Fruit fly (Drosophila melanogaster) whole organism, embryonic: Measurements from ENCODE around the gene pont.

Experiments used
- CG13123 ChIP-seq: fragments of 200-800 bp; sonication (Bioruptor generic); optimal IDR thresholded peaks from 2 replicates; lab custom pipeline; 2016; ENCODE audit warnings: missing biosample characterization, missing genetic modification characterization
- CG14667 ChIP-seq: fragments of 200-800 bp; sonication (Bioruptor generic); IDR thresholded peaks from 2 replicates; pipeline ENCODE4 v1.3.6; 2022; ENCODE audit warnings: missing biosample characterization, missing genetic modification characterization
- CG15601 ChIP-seq: fragments of 200-800 bp; sonication (Bioruptor generic); optimal IDR thresholded peaks from 3 replicates; lab custom pipeline; 2019; ENCODE audit warnings: missing biosample characterization, mild to moderate bottlenecking, missing genetic modification characterization, moderate library complexity
- CG17186 ChIP-seq: fragments of 200-800 bp; sonication (Bioruptor generic); optimal IDR thresholded peaks from 3 replicates; lab custom pipeline; 2017; ENCODE audit warnings: missing biosample characterization, missing genetic modification reagents, missing genetic modification characterization
- CG17328 ChIP-seq: fragments of 200-800 bp; sonication (Bioruptor generic); IDR thresholded peaks from 2 replicates; pipeline ENCODE4 v1.3.6; 2022; ENCODE audit warnings: missing biosample characterization, missing genetic modification characterization
- CG18476 ChIP-seq: fragments of 200-800 bp; sonication (Bioruptor generic); optimal IDR thresholded peaks from 2 replicates; lab custom pipeline; 2016; ENCODE audit warnings: missing biosample characterization, mild to moderate bottlenecking, missing genetic modification characterization
- CG2199 ChIP-seq: fragments of 200-800 bp; sonication (Bioruptor generic); IDR thresholded peaks from 3 replicates; pipeline ENCODE4 v1.3.6; 2022; ENCODE audit warnings: missing biosample characterization, missing genetic modification characterization
- CG31441 ChIP-seq: fragments of 200-800 bp; sonication (Bioruptor generic); IDR thresholded peaks from 2 replicates; pipeline ENCODE4 v1.3.6; 2022; ENCODE audit warnings: missing biosample characterization, missing genetic modification characterization
- CG32532 ChIP-seq: fragments of 200-800 bp; sonication (Bioruptor generic); IDR thresholded peaks from 2 replicates; pipeline ENCODE4 v1.3.6; 2022; ENCODE audit warnings: missing biosample characterization, missing genetic modification characterization
- CG33557 ChIP-seq: fragments of 200-800 bp; sonication (Bioruptor generic); optimal IDR thresholded peaks from 2 replicates; lab custom pipeline; 2019; ENCODE audit warnings: missing biosample characterization, mild to moderate bottlenecking, missing genetic modification characterization, moderate library complexity
- CG7963 ChIP-seq: fragments of 200-800 bp; sonication (Bioruptor generic); IDR thresholded peaks from 3 replicates; pipeline ENCODE4 v1.3.6; 2022; ENCODE audit warnings: missing biosample characterization, missing genetic modification characterization; ENCODE audit not compliant: partially characterized antibody
- CG8281 ChIP-seq: fragments of 200-800 bp; sonication (Bioruptor generic); optimal IDR thresholded peaks from 2 replicates; lab custom pipeline; 2018; ENCODE audit warnings: missing biosample characterization, mild to moderate bottlenecking, missing genetic modification characterization, moderate library complexity
- CG8359 ChIP-seq: fragments of 200-800 bp; sonication (Bioruptor generic); optimal IDR thresholded peaks from 2 replicates; lab custom pipeline; 2017; ENCODE audit warnings: missing biosample characterization, mild to moderate bottlenecking, missing genetic modification characterization, borderline replicate concordance
- CG9797 ChIP-seq: fragments of 200-800 bp; sonication (Bioruptor generic); optimal IDR thresholded peaks from 3 replicates; lab custom pipeline; 2018; ENCODE audit warnings: missing biosample characterization, mild to moderate bottlenecking, missing genetic modification characterization
- Dip3 ChIP-seq: fragments of 200-800 bp; sonication (Bioruptor generic); optimal IDR thresholded peaks from 3 replicates; lab custom pipeline; 2016; ENCODE audit warnings: missing biosample characterization, missing genetic modification characterization
- Drgx ChIP-seq: fragments of 200-800 bp; sonication (Bioruptor generic); IDR thresholded peaks from 2 replicates; pipeline ENCODE4 v1.3.6; 2022; ENCODE audit warnings: missing biosample characterization, missing genetic modification characterization
- E2f1 ChIP-seq: fragments of 200-800 bp; sonication (Bioruptor generic); IDR thresholded peaks from 2 replicates; pipeline ENCODE4 v1.3.6; 2022; ENCODE audit warnings: missing biosample characterization, missing genetic modification characterization
- Ets65A ChIP-seq: fragments of 200-800 bp; sonication (Bioruptor generic); peaks from one replicate; lab custom pipeline; 2016; ENCODE audit warnings: missing biosample characterization, missing genetic modification characterization
- HLHmδ ChIP-seq: fragments of 200-800 bp; sonication (Bioruptor generic); optimal IDR thresholded peaks from 2 replicates; lab custom pipeline; 2018; ENCODE audit warnings: missing biosample characterization, mild to moderate bottlenecking, missing genetic modification characterization, moderate library complexity
- Hmr ChIP-seq: fragments of 200-800 bp; sonication (Bioruptor generic); optimal IDR thresholded peaks from 3 replicates; lab custom pipeline; 2017; ENCODE audit warnings: mild to moderate bottlenecking, missing biosample characterization, missing genetic modification reagents, missing genetic modification characterization
- Hr39 ChIP-seq: fragments of >200 bp; optimal IDR thresholded peaks from 2 replicates; lab custom pipeline; 2017
- Jarid2 ChIP-seq: fragments of 200-800 bp; sonication (Bioruptor generic); optimal IDR thresholded peaks from 3 replicates; lab custom pipeline; 2017; ENCODE audit warnings: mild to moderate bottlenecking, missing biosample characterization, missing genetic modification reagents, missing genetic modification characterization
- Mrtf ChIP-seq: fragments of 200-800 bp; sonication (Bioruptor generic); IDR thresholded peaks from 3 replicates; pipeline ENCODE4 v1.3.6; 2022; ENCODE audit warnings: missing biosample characterization, missing genetic modification characterization
- Opbp ChIP-seq: fragments of 200-800 bp; sonication (Bioruptor generic); IDR thresholded peaks from 3 replicates; pipeline ENCODE4 v1.3.6; 2022; ENCODE audit warnings: missing biosample characterization, missing genetic modification characterization; ENCODE audit not compliant: partially characterized antibody
- Pdp1 ChIP-seq, 2 experiments: fragments of 200-800 bp; sonication (Bioruptor generic); optimal IDR thresholded peaks; 3 replicates each; lab custom pipeline; 2016; ENCODE audit warnings: missing biosample characterization in 2 of 2, missing genetic modification characterization in 2 of 2, mild to moderate bottlenecking in 1 of 2, moderate library complexity in 1 of 2
- Sin3A ChIP-seq: fragments of >200 bp; optimal IDR thresholded peaks from 2 replicates; lab custom pipeline; 2018
- Sox102F ChIP-seq: fragments of 200-800 bp; sonication (Bioruptor generic); optimal IDR thresholded peaks from 2 replicates; lab custom pipeline; 2018; ENCODE audit warnings: missing biosample characterization, mild to moderate bottlenecking, missing genetic modification characterization, moderate library complexity
- Spps ChIP-seq: fragments of 200-800 bp; sonication (Bioruptor generic); optimal IDR thresholded peaks from 2 replicates; lab custom pipeline; 2018; ENCODE audit warnings: missing biosample characterization, mild to moderate bottlenecking, missing genetic modification characterization
- Trl ChIP-seq, 3 experiments: fragments of >200 bp in 2 of 3; fragments of 200-800 bp in 1 of 3; sonication (Bioruptor generic) in 1 of 3; optimal IDR thresholded peaks; 2 replicates in 1 of 3; 3 replicates in 2 of 3; lab custom pipeline; 2016 to 2017; ENCODE audit warnings: missing biosample characterization in 1 of 3, missing genetic modification characterization in 1 of 3
- cas ChIP-seq: fragments of 200-800 bp; sonication (Bioruptor generic); IDR thresholded peaks from 2 replicates; pipeline ENCODE4 v1.3.6; 2022; ENCODE audit warnings: missing biosample characterization, missing genetic modification characterization
- cg ChIP-seq: fragments of 200-800 bp; sonication (Bioruptor generic); optimal IDR thresholded peaks from 3 replicates; lab custom pipeline; 2019; ENCODE audit warnings: missing biosample characterization, mild to moderate bottlenecking, missing genetic modification characterization, moderate library complexity
- chinmo ChIP-seq: fragments of 200-800 bp; sonication (Bioruptor generic); IDR thresholded peaks from 4 replicates; pipeline ENCODE4 v1.3.6; 2022; ENCODE audit warnings: missing biosample characterization, missing genetic modification characterization; ENCODE audit not compliant: partially characterized antibody
- dysf ChIP-seq: fragments of 200-800 bp; sonication (Bioruptor generic); IDR thresholded peaks from 3 replicates; pipeline ENCODE4 v1.3.6; 2022; ENCODE audit warnings: missing biosample characterization, missing genetic modification characterization
- exex ChIP-seq: fragments of 200-800 bp; sonication (Bioruptor generic); optimal IDR thresholded peaks from 4 replicates; lab custom pipeline; 2018; ENCODE audit warnings: missing biosample characterization, mild to moderate bottlenecking, missing genetic modification characterization, moderate library complexity
- grn ChIP-seq: fragments of 200-800 bp; sonication (Bioruptor generic); optimal IDR thresholded peaks from 3 replicates; lab custom pipeline; 2017; ENCODE audit warnings: missing biosample characterization, missing genetic modification characterization
- gsb ChIP-seq: fragments of 200-800 bp; sonication (Bioruptor generic); IDR thresholded peaks from 2 replicates; pipeline ENCODE4 v1.3.6; 2022; ENCODE audit warnings: missing biosample characterization, missing genetic modification characterization
- hbn ChIP-seq: fragments of 200-800 bp; sonication (Bioruptor generic); IDR thresholded peaks from 2 replicates; pipeline ENCODE4 v1.3.6; 2022; ENCODE audit warnings: missing biosample characterization, missing genetic modification characterization; ENCODE audit not compliant: partially characterized antibody
- jumu ChIP-seq: fragments of 200-800 bp; sonication (Bioruptor generic); optimal IDR thresholded peaks from 3 replicates; lab custom pipeline; 2016; ENCODE audit warnings: missing biosample characterization, missing genetic modification characterization
- maf-S ChIP-seq: fragments of 200-800 bp; sonication (Bioruptor generic); optimal IDR thresholded peaks from 2 replicates; lab custom pipeline; 2016; ENCODE audit warnings: missing biosample characterization, missing genetic modification characterization
- nau ChIP-seq: fragments of 200-800 bp; sonication (Bioruptor generic); optimal IDR thresholded peaks from 3 replicates; lab custom pipeline; 2017; ENCODE audit warnings: missing biosample characterization, mild to moderate bottlenecking, missing genetic modification characterization, missing genetic modification reagents
- rib ChIP-seq: fragments of 200-800 bp; sonication (Bioruptor generic); IDR thresholded peaks from 2 replicates; pipeline ENCODE4 v1.3.6; 2022; ENCODE audit warnings: missing biosample characterization, missing genetic modification characterization
- sd ChIP-seq: fragments of 200-800 bp; sonication (Bioruptor generic); optimal IDR thresholded peaks from 3 replicates; lab custom pipeline; 2018; ENCODE audit warnings: missing biosample characterization, mild to moderate bottlenecking, missing genetic modification characterization, moderate library complexity
- sim ChIP-seq: fragments of 200-800 bp; sonication (Bioruptor generic); IDR thresholded peaks from 2 replicates; pipeline ENCODE4 v1.3.6; 2022; ENCODE audit warnings: missing biosample characterization, missing genetic modification characterization
- trem ChIP-seq: fragments of 200-800 bp; optimal IDR thresholded peaks from 3 replicates; lab custom pipeline; 2019; ENCODE audit warnings: missing biosample characterization, mild to moderate bottlenecking, missing genetic modification characterization, moderate library complexity
- tx ChIP-seq: fragments of 200-800 bp; sonication (Bioruptor generic); optimal IDR thresholded peaks from 2 replicates; lab custom pipeline; 2016; ENCODE audit warnings: missing biosample characterization, missing genetic modification characterization
- zen2 ChIP-seq: fragments of 200-800 bp; sonication (Bioruptor generic); IDR thresholded peaks from 3 replicates; pipeline ENCODE4 v1.3.6; 2022; ENCODE audit warnings: missing biosample characterization, missing genetic modification characterization; ENCODE audit not compliant: partially characterized antibody
- zfh1 ChIP-seq: fragments of 200-800 bp; sonication (Bioruptor generic); IDR thresholded peaks from 3 replicates; pipeline ENCODE4 v1.3.6; 2022; ENCODE audit warnings: missing biosample characterization, missing genetic modification characterization

pont gene

dm6 chr3R:10282077-10282476, 20.2 kb downstream of the pont start:
- TF ChIP-seq Drgx: peak; percentile 75
- no peak for TF ChIP-seq CG9797 (GFP tag; lab: Kevin White, UChicago)
- TF ChIP-seq Ets65A (GFP tag; lab: Kevin White, UChicago): peak; percentile 7
- TF ChIP-seq Hr39 (lab: Kevin White, UChicago): peak; percentile 26

dm6 chr3R:10283114-10283513, 21.2 kb downstream of the pont start:
- peak; percentile 63 for TF ChIP-seq Drgx
- no peak for TF ChIP-seq sim (GFP tag; lab: Robert Waterston, UW)

dm6 chr3R:10284169-10284568, 22.2 kb downstream of the pont start:
- TF ChIP-seq CG2199 (GFP tag; lab: Robert Waterston, UW) (0 out of 3 replicates have a peak, but pooled peaks have one; percentile 55), Spps (tag; lab: Kevin White, UChicago) (no peak), CG17328 (GFP tag; lab: Robert Waterston, UW) (no peak), Dip3 (no peak), trem (no peak), CG15601 (no peak), CG14667 (no peak), gsb (no peak), Opbp (GFP tag; lab: Robert Waterston, UW) (0 out of 3 replicates have a peak, but pooled peaks have one; percentile 7), CG33557 (GFP tag; lab: Kevin White, UChicago) (no peak), E2f1 (GFP tag; lab: Robert Waterston, UW) (no peak), zfh1 (0 out of 3 replicates have a peak, but pooled peaks have one; percentile 14), CG31441 (GFP tag; lab: Robert Waterston, UW) (no peak), Mrtf (no peak), chinmo (GFP tag; lab: Robert Waterston, UW) (0 out of 4 replicates have a peak, but pooled peaks have one; percentile 43), Pdp1 (GFP tag; optimal IDR thresholded peaks at IDR 0.05; lab: Kevin White, UChicago) (peak in 1 of 2 experiments; percentile 54), rib (GFP tag; lab: Robert Waterston, UW) (no peak), CG18476 (GFP tag; lab: Kevin White, UChicago) (no peak), nau (GFP tag; lab: Kevin White, UChicago) (peak; percentile 16), CG13123 (GFP tag; lab: Kevin White, UChicago) (no peak), sd (tag; lab: Kevin White, UChicago) (peak; percentile 7), CG8359 (GFP tag; lab: Kevin White, UChicago) (no peak), Sin3A (lab: Kevin White, UChicago) (no peak), zen2 (GFP tag; lab: Robert Waterston, UW) (0 out of 3 replicates have a peak, but pooled peaks have one; percentile 11), maf-S (GFP tag; lab: Kevin White, UChicago) (no peak), Hmr (GFP tag; lab: Kevin White, UChicago) (no peak), CG8281 (no peak), HLHmδ (GFP tag; lab: Kevin White, UChicago) (peak; percentile 93), Jarid2 (no peak), grn (peak; percentile 5), hbn (GFP tag; lab: Robert Waterston, UW) (no peak), Trl (optimal IDR thresholded peaks at IDR 0.05; lab: Kevin White, UChicago) (peak; percentile 32 to 46), Trl (GFP tag; optimal IDR thresholded peaks at IDR 0.05; lab: Kevin White, UChicago) (no peak), cg (GFP tag; lab: Kevin White, UChicago) (peak; percentile 57), jumu (GFP tag; lab: Kevin White, UChicago) (no peak), CG32532 (GFP tag; lab: Robert Waterston, UW) (no peak), Sox102F (GFP tag; lab: Kevin White, UChicago) (peak; percentile 55), tx (no peak), cas (GFP tag; lab: Robert Waterston, UW) (no peak), dysf (GFP tag; lab: Robert Waterston, UW) (no peak), CG7963 (GFP tag; lab: Robert Waterston, UW) (no peak), CG17186 (GFP tag; lab: Kevin White, UChicago) (no peak), exex (tag; lab: Kevin White, UChicago) (no peak)
